Worm (Caenorhabditis elegans) whole organism, L3 larva: ENCODE data around the gene F08G12.3.

Source experiments
- aly-2 ChIP-seq: fragments of 150-350 bp; optimal IDR thresholded peaks from 2 replicates; lab custom pipeline; 2014; ENCODE audit warnings: missing biosample characterization, missing genetic modification characterization
- jun-1 ChIP-seq: fragments of 150-350 bp; optimal IDR thresholded peaks from 2 replicates; lab custom pipeline; 2014; ENCODE audit warnings: missing biosample characterization, missing genetic modification reagents, missing genetic modification characterization
- lin-39 ChIP-seq: fragments of 150-350 bp; optimal IDR thresholded peaks from 2 replicates; lab custom pipeline; 2018; ENCODE audit warnings: missing biosample characterization, missing genetic modification reagents, missing genetic modification characterization
- nhr-67 ChIP-seq: fragments of 150-350 bp; optimal IDR thresholded peaks from 2 replicates; lab custom pipeline; 2014; ENCODE audit warnings: missing biosample characterization, missing genetic modification characterization
- ztf-11 ChIP-seq: fragments of 150-350 bp; optimal IDR thresholded peaks from 2 replicates; lab custom pipeline; 2014; ENCODE audit warnings: missing biosample characterization, missing genetic modification characterization

DNA sequence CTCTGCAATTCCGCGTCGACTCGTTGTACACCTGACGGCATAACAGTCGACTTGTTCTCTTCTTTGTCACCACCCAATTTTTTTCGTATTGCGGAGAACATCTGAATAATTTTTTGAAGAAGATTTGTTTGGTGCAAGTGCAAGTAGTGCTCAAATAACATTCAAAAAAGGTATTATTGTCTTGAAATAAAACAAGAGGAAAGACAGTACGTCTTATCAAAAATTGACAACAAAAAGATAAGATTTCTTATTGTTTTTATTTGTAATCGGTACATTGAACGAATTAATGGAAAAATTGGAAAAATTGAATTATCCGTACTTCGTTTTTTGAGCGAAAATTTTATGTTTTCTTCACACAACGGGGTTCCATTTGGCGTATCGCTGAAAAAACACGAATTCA lies 5.7 kb downstream of the F08G12.3 start, which contains the start of gene F08G12.1:
- TF ChIP-seq ztf-11 (tag; lab: Kevin White, UChicago) (no peak), nhr-67 (tag; lab: Kevin White, UChicago) (no peak), lin-39 (tag; lab: Kevin White, UChicago) (no peak), aly-2 (no peak), jun-1 (tag; lab: Kevin White, UChicago) (no peak)
